Fruit fly (Drosophila melanogaster): ENCODE data around the gene MED14.

DNA sequence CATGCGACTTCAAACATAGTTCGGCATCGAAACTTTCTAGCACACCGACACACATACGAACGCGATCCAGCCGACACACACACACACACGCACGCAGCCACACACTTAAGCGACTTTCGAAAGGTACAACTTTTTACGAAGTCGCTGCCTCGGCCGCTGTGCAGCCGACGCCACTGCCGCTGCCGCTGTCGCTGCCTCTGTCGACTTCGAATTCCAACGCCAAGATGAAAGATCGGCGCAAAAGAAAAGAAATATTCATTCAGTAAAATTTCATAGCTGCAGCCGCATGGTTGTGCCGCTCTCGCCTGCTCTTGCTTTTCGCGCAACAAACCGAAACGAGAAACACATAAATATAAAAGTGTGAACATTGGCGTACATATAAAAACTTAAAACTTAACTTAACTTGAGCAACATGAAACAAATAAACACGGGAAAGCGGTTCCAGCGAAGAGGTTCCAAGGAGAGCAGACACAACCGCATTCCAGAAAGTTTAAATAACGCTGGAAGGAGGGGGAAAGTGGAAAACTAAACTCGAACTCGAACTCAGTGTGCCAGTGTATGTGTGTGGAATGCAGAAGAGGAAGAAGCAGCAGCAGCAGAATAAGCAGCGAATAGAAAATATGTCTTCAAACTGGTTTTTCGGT is 46.5 kb downstream of the MED14 start:
- no peak for TF ChIP-seq h (optimal IDR thresholded peaks at IDR 0.05)
- no peak for TF ChIP-seq Sin3A (optimal IDR thresholded peaks at IDR 0.05)
- no peak for TF ChIP-seq Myc (optimal IDR thresholded peaks at IDR 0.05)
- no peak for TF ChIP-seq ttk (optimal IDR thresholded peaks at IDR 0.05)
- TF ChIP-seq insv (optimal IDR thresholded peaks at IDR 0.05): no peak
- no peak for TF ChIP-seq psq (optimal IDR thresholded peaks at IDR 0.05)
